Fruit fly (Drosophila melanogaster) whole organism, pupa: ENCODE results near the gene Arl1.

ENCODE experiments used
- CG10348 ChIP-seq: fragments of 200-800 bp; sonication (Bioruptor generic); IDR thresholded peaks from 2 replicates; pipeline ENCODE4 v1.3.6; 2022; ENCODE audit warnings: missing biosample characterization, missing genetic modification characterization
- CG12605 ChIP-seq: fragments of 200-800 bp; sonication (Bioruptor generic); IDR thresholded peaks from 2 replicates; pipeline ENCODE4 v1.3.6; 2022; ENCODE audit warnings: missing biosample characterization, missing genetic modification characterization
- CG13204 ChIP-seq: fragments of 200-800 bp; sonication (Bioruptor generic); optimal IDR thresholded peaks from 2 replicates; lab custom pipeline; 2018; ENCODE audit warnings: missing biosample characterization, mild to moderate bottlenecking, missing genetic modification characterization, moderate library complexity
- CG14655 ChIP-seq: fragments of 200-800 bp; sonication (Bioruptor generic); optimal IDR thresholded peaks from 3 replicates; lab custom pipeline; 2017; ENCODE audit warnings: mild to moderate bottlenecking, missing biosample characterization, missing genetic modification reagents, missing genetic modification characterization
- CG17806 ChIP-seq: fragments of 200-800 bp; sonication (Bioruptor generic); optimal IDR thresholded peaks from 2 replicates; lab custom pipeline; 2018; ENCODE audit warnings: missing biosample characterization, mild to moderate bottlenecking, missing genetic modification characterization, moderate library complexity
- CG32121 ChIP-seq: fragments of 200-800 bp; sonication (Bioruptor generic); IDR thresholded peaks from 2 replicates; pipeline ENCODE4 v1.3.6; 2022; ENCODE audit warnings: missing biosample characterization, missing genetic modification characterization
- CG34367 ChIP-seq: fragments of 200-800 bp; sonication (Bioruptor generic); optimal IDR thresholded peaks from 2 replicates; lab custom pipeline; 2018; ENCODE audit warnings: missing biosample characterization, mild to moderate bottlenecking, missing genetic modification characterization
- CG4496 ChIP-seq: fragments of 200-800 bp; sonication (Bioruptor generic); IDR thresholded peaks from 3 replicates; pipeline ENCODE4 v1.3.6; 2022; ENCODE audit warnings: missing biosample characterization, missing genetic modification characterization
- CG8159 ChIP-seq: fragments of 200-800 bp; sonication (Bioruptor generic); optimal IDR thresholded peaks from 3 replicates; lab custom pipeline; 2018; ENCODE audit warnings: missing biosample characterization, mild to moderate bottlenecking, missing genetic modification characterization, moderate library complexity
- CG8301 ChIP-seq: fragments of 200-800 bp; sonication (Bioruptor generic); optimal IDR thresholded peaks from 2 replicates; lab custom pipeline; 2018; ENCODE audit warnings: missing biosample characterization, mild to moderate bottlenecking, missing genetic modification characterization
- CG9948 ChIP-seq: fragments of 200-800 bp; sonication (Bioruptor generic); optimal IDR thresholded peaks from 2 replicates; lab custom pipeline; 2018; ENCODE audit warnings: missing biosample characterization, mild to moderate bottlenecking, missing genetic modification characterization, moderate library complexity
- EcR ChIP-seq: fragments of 200-800 bp; sonication (Bioruptor generic); optimal IDR thresholded peaks from 3 replicates; lab custom pipeline; 2019; ENCODE audit warnings: missing biosample characterization, missing genetic modification characterization, mild to moderate bottlenecking, moderate library complexity, missing genetic modification reagents
- Ets98B ChIP-seq: fragments of 200-800 bp; sonication (Bioruptor generic); IDR thresholded peaks from 2 replicates; pipeline ENCODE4 v1.3.6; 2022; ENCODE audit warnings: missing biosample characterization, missing genetic modification characterization
- Pif1A ChIP-seq: fragments of 200-800 bp; sonication (Bioruptor generic); optimal IDR thresholded peaks from 3 replicates; lab custom pipeline; 2016; ENCODE audit warnings: missing biosample characterization, missing genetic modification characterization
- Pif1B ChIP-seq: fragments of 200-800 bp; sonication (Bioruptor generic); optimal IDR thresholded peaks from 3 replicates; lab custom pipeline; 2016; ENCODE audit warnings: missing biosample characterization, missing genetic modification characterization
- Snoo ChIP-seq: fragments of 200-800 bp; sonication (Bioruptor generic); optimal IDR thresholded peaks from 3 replicates; lab custom pipeline; 2017; ENCODE audit warnings: missing biosample characterization, mild to moderate bottlenecking, missing genetic modification characterization, inconsistent platforms
- fd96Ca ChIP-seq: fragments of 200-800 bp; sonication (Bioruptor generic); IDR thresholded peaks from 3 replicates; pipeline ENCODE4 v1.3.6; 2022; ENCODE audit warnings: missing biosample characterization, missing genetic modification characterization
- rn ChIP-seq: fragments of 200-800 bp; sonication (Bioruptor generic); IDR thresholded peaks from 2 replicates; pipeline ENCODE4 v1.3.6; 2022; ENCODE audit warnings: missing biosample characterization, missing genetic modification characterization

Gene Arl1

DNA sequence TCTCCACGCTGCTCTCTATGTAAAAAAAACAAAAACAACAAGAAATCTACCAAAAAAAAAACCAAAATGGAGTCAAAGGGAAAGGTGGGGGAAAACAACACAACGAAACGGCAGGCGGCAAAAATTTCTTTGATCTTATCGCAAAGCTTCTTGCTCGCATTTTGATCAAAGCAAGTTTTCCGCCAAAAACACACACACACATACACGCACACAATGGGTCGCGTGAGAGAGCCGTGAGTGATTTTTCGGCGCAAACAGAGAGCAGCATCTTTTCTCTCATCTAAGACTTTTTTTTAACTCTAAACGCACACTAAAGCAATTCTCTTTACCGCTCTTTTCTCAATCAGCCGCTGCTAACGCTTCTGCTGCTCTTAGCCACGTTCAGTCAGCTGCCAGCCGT, 46.0 kb downstream of the Arl1 start:
- TF ChIP-seq CG32121 (GFP tag; lab: Robert Waterston, UW) = no peak
- TF ChIP-seq EcR = no peak
- TF ChIP-seq CG4496 (GFP tag; lab: Robert Waterston, UW) = no peak
- no peak for TF ChIP-seq CG8159
- TF ChIP-seq Snoo (tag; lab: Kevin White, UChicago) = no peak
- no peak for TF ChIP-seq Pif1A (GFP tag; lab: Kevin White, UChicago)
- no peak for TF ChIP-seq fd96Ca (GFP tag; lab: Robert Waterston, UW)
- TF ChIP-seq CG10348 (GFP tag; lab: Robert Waterston, UW) = no peak
- no peak for TF ChIP-seq Pif1B (GFP tag; lab: Kevin White, UChicago)
- TF ChIP-seq CG13204 (GFP tag; lab: Kevin White, UChicago) = no peak
- TF ChIP-seq CG9948 = no peak
- no peak for TF ChIP-seq rn
- TF ChIP-seq CG14655 (GFP tag; lab: Kevin White, UChicago) = no peak

DNA sequence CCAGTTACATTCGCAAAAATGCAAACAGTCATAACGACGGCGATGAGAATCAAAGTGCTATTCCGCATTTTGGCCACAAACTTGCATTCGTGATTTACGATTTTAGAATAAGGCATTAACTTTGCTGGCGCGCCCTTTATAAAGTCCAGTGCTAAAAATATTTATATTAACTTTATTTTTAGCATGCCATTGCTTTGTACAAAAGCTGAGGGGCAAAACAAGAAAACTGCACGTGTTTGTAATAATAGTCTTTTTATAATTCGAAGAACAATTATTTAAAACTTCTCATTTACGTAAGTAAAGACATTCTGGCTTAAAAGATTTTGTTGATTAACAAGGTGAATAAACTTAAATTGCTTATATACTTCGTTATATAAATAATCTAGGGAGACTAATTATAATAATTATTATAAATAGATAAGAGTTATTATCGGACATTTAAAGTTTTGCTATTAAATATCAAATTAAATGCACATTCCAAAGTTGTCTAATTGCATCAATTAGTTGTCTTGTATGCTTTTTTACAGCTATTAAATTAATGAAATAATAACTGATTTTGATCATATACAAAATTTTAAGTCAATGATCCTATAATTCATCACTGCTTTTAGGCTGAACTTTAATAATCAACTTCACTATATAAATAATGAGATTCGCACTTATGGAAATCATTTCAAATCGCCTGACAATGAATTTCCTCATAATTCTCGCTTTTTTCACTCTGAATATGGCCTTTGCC, 50.3 kb downstream of the Arl1 start, which contains the start of the genes CG42717 and CG42716:
TSS of gene CG42717 (minus strand) at position 101 of the 739 bp plus-strand sequence.
TSS of gene CG42716 (plus strand) at position 689 of the 739 bp plus-strand sequence.
- TF ChIP-seq CG17806 (tag; lab: Kevin White, UChicago) (no peak), CG13204 (GFP tag; lab: Kevin White, UChicago) (no peak), CG9948 (no peak), CG14655 (GFP tag; lab: Kevin White, UChicago) (no peak), Ets98B (no peak), CG8301 (tag; lab: Kevin White, UChicago) (no peak), CG34367 (no peak), Pif1A (GFP tag; lab: Kevin White, UChicago) (no peak), CG8159 (no peak), Pif1B (GFP tag; lab: Kevin White, UChicago) (no peak), fd96Ca (GFP tag; lab: Robert Waterston, UW) (no peak), CG32121 (GFP tag; lab: Robert Waterston, UW) (no peak), Snoo (tag; lab: Kevin White, UChicago) (no peak), CG12605 (no peak)
